Worm (Caenorhabditis elegans): ENCODE measurements around the gene C34H4.2.

DNA sequence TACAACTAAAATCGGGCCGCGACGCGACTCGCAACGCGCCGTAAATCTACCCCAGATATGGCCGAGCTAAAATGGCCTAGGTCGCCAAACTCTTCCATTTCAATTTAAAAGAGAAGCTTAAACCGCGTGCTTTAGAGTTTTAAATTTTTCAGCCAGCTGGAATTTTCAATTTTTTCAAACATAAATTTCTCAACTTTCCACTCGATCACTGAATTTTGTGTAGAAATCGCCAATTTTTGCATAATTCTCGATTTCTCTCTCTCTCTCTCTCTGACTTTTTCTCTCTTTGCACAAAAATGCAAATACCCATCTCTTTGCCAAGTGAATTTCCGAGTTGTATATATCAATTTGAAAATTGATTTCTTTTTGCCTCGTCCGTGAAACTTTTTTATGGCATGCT lies 30.1 kb upstream of the C34H4.2 start, which contains the start of gene K03H6.1:
- TF ChIP-seq elt-2 (tag; optimal IDR thresholded peaks at IDR 0.05) (no peak), zag-1 (tag; optimal IDR thresholded peaks at IDR 0.05) (no peak), ceh-82 (tag; optimal IDR thresholded peaks at IDR 0.05) (no peak), elt-3 (tag; optimal IDR thresholded peaks at IDR 0.05) (no peak), lin-39 (tag; optimal IDR thresholded peaks at IDR 0.05) (no peak), ztf-11 (tag; optimal IDR thresholded peaks at IDR 0.05) (no peak), nhr-11 (tag; optimal IDR thresholded peaks at IDR 0.05) (no peak), nfya-1 (tag; optimal IDR thresholded peaks at IDR 0.05; ENCODE audit: insufficient read depth) (no peak)

Measured in whole organism, L3 larva.